Fruit fly (Drosophila melanogaster): ENCODE measurements around the gene CG4022.

CG4022 gene

dm6 chr3L:9360217-9360692 lies 50.4 kb downstream of the CG4022 start, which contains the start of gene Pdxk (continued):
- TF ChIP-seq sima (GFP tag; optimal IDR thresholded peaks at IDR 0.05) (no peak), chm (GFP tag; IDR thresholded peaks at IDR 0.05) (0 out of 2 replicates have a peak, but pooled peaks have one; percentile 11), eve (GFP tag; optimal IDR thresholded peaks at IDR 0.05) (no peak), CG10321 (GFP tag; IDR thresholded peaks at IDR 0.05) (no peak), CG2120 (GFP tag; optimal IDR thresholded peaks at IDR 0.05) (peak; percentile 30), odd (GFP tag; optimal IDR thresholded peaks at IDR 0.05) (peak; percentile 53), lab (GFP tag; optimal IDR thresholded peaks at IDR 0.05) (peak; percentile 49), CG15073 (GFP tag; optimal IDR thresholded peaks at IDR 0.05) (no peak), CG9817 (tag; optimal IDR thresholded peaks at IDR 0.05) (no peak), gcm (GFP tag; optimal IDR thresholded peaks at IDR 0.05) (peak; percentile 35), chn (GFP tag; optimal IDR thresholded peaks at IDR 0.05) (peak; percentile 59), tx (GFP tag; optimal IDR thresholded peaks at IDR 0.05) (no peak), Antp (GFP tag; optimal IDR thresholded peaks at IDR 0.05) (no peak), croc (GFP tag; conservative IDR thresholded peaks at IDR 0.05) (no peak), Sry-δ (GFP tag; optimal IDR thresholded peaks at IDR 0.05) (peak; percentile 72), CG12659 (GFP tag; optimal IDR thresholded peaks at IDR 0.05) (peak; percentile 47), CG6765 (GFP tag; optimal IDR thresholded peaks at IDR 0.05) (no peak), CG1024 (GFP tag; IDR thresholded peaks at IDR 0.05) (no peak), D19A (tag; optimal IDR thresholded peaks at IDR 0.05) (no peak), slp2 (GFP tag; optimal IDR thresholded peaks at IDR 0.05) (no peak), gfzf (GFP tag; optimal IDR thresholded peaks at IDR 0.05) (peak; percentile 63), Rfx (GFP tag; IDR thresholded peaks at IDR 0.05) (peak; percentile 43; the same call in 1 of the 2 replicates), CG31224 (GFP tag; IDR thresholded peaks at IDR 0.05) (no peak), CG8281 (tag; optimal IDR thresholded peaks at IDR 0.05) (no peak), CG8290 (GFP tag; optimal IDR thresholded peaks at IDR 0.05) (no peak), CG8290 (tag; optimal IDR thresholded peaks at IDR 0.05) (peak in 1 of 2 experiments; percentile 67), CG14965 (GFP tag; optimal IDR thresholded peaks at IDR 0.05; ENCODE audit: borderline replicate concordance) (no peak), pfk (GFP tag; optimal IDR thresholded peaks at IDR 0.05) (no peak), CG10565 (GFP tag; optimal IDR thresholded peaks at IDR 0.05) (no peak), CG9727 (GFP tag; optimal IDR thresholded peaks at IDR 0.05) (no peak), crc (GFP tag; optimal IDR thresholded peaks at IDR 0.05) (no peak), ewg (GFP tag; optimal IDR thresholded peaks at IDR 0.05) (no peak), CG8359 (GFP tag; optimal IDR thresholded peaks at IDR 0.05; ENCODE audit: borderline replicate concordance) (no peak), bowl (GFP tag; IDR thresholded peaks at IDR 0.05) (no peak), CG7839 (tag; optimal IDR thresholded peaks at IDR 0.05) (no peak), H2.0 (GFP tag; IDR thresholded peaks at IDR 0.05) (no peak), Med (GFP tag) (peak; percentile 81), ap (GFP tag; IDR thresholded peaks at IDR 0.05) (no peak), H15 (GFP tag; IDR thresholded peaks at IDR 0.05) (no peak), CG10147 (GFP tag; optimal IDR thresholded peaks at IDR 0.05) (no peak), gce (GFP tag; IDR thresholded peaks at IDR 0.05) (peak; percentile 46; the same call in 1 of the 3 replicates), CG13775 (GFP tag; optimal IDR thresholded peaks at IDR 0.05) (no peak), wek (GFP tag; optimal IDR thresholded peaks at IDR 0.05) (peak; percentile 59), CG5953 (GFP tag; IDR thresholded peaks at IDR 0.05) (no peak), CG4730 (GFP tag; IDR thresholded peaks at IDR 0.05) (no peak), CG6689 (GFP tag; IDR thresholded peaks at IDR 0.05) (no peak), E2f1 (GFP tag; IDR thresholded peaks at IDR 0.05) (peak; percentile 10; the same call in 1 of the 2 replicates), seq (GFP tag; IDR thresholded peaks at IDR 0.05) (no peak), Rx (GFP tag; IDR thresholded peaks at IDR 0.05) (no peak), gsb (GFP tag; IDR thresholded peaks at IDR 0.05) (no peak), Dfd (GFP tag; optimal IDR thresholded peaks at IDR 0.05) (no peak), wdn (GFP tag; IDR thresholded peaks at IDR 0.05) (no peak)

All from whole organism, embryonic.